Worm (Caenorhabditis elegans): Measurements from ENCODE around the gene F47C12.13.

DNA sequence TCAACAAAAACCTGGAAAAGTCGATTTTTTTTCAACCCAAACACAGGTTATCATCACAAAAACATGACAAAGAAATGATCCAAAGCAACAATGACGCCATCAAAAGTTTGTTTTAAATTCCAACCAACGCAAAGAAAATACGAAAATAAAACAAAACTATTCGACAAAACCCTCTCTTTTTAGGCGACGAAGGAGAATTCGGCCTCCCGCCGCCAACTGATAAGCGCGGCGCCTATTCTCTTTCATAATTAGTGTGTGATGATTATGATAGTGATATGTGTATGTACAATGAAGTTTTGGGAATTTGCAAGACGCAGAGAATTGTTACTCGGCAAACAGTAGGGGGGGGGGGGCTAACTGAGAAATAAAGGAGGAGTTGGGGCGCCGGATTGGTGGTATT lies 35.1 kb upstream of the F47C12.13 start:
- TF ChIP-seq sptf-1 (tag; optimal IDR thresholded peaks at IDR 0.05) = no peak
- no peak for TF ChIP-seq lsy-2 (tag; optimal IDR thresholded peaks at IDR 0.05)
- TF ChIP-seq mab-5 (tag; optimal IDR thresholded peaks at IDR 0.05) = no peak
- no peak for TF ChIP-seq nhr-76 (tag; optimal IDR thresholded peaks at IDR 0.05)
- no peak for TF ChIP-seq elt-3 (tag; optimal IDR thresholded peaks at IDR 0.05)
- no peak for TF ChIP-seq elt-1 (tag; optimal IDR thresholded peaks at IDR 0.05; ENCODE audit: borderline replicate concordance, insufficient read depth)
- TF ChIP-seq nhr-28 (tag; optimal IDR thresholded peaks at IDR 0.05) = no peak
- no peak for TF ChIP-seq pha-4 (tag; optimal IDR thresholded peaks at IDR 0.05)
- no peak for TF ChIP-seq snpc-4 (tag; optimal IDR thresholded peaks at IDR 0.05)
- no peak for TF ChIP-seq drap-1 (GFP tag; optimal IDR thresholded peaks at IDR 0.05)
- TF ChIP-seq ztf-11 (tag; optimal IDR thresholded peaks at IDR 0.05) = no peak

Data from whole organism, mixed stage, embryonic.